Fruit fly (Drosophila melanogaster) S2 (cell line): ENCODE data around the gene fy.

ENCODE experiments used
- CG8478 ChIP-seq: fragments of >200 bp; optimal IDR thresholded peaks from 2 replicates; lab custom pipeline; 2018
- CTCF ChIP-seq, 2 experiments: fragments of >200 bp; optimal IDR thresholded peaks; 2 replicates each; lab custom pipeline; 2018

DNA sequence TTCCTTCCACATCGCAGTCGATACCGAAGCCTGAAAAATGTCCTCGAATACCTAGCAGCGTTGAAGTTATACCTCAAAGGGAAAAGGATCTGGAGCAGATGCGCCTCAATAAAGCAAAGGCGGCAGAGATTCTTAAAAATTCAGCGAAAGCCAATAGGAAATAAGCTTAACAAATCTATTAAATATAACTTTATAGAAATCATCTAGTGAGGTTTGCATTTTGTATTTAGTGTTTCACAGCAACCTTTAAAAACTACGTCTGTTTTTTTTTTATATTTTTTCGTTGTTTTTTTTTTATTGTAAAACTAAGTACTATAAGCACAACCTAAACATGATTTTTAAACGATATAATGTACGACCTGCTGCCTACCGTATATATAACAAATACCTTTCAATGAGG is 39.1 kb upstream of the fy start, which contains the start of gene CG31897:
- TF ChIP-seq CG8478 (no peak), CTCF (optimal IDR thresholded peaks at IDR 0.05; lab: Kevin White, UChicago) (no peak)
